Worm (Caenorhabditis elegans): ENCODE data around the gene col-125.

DNA sequence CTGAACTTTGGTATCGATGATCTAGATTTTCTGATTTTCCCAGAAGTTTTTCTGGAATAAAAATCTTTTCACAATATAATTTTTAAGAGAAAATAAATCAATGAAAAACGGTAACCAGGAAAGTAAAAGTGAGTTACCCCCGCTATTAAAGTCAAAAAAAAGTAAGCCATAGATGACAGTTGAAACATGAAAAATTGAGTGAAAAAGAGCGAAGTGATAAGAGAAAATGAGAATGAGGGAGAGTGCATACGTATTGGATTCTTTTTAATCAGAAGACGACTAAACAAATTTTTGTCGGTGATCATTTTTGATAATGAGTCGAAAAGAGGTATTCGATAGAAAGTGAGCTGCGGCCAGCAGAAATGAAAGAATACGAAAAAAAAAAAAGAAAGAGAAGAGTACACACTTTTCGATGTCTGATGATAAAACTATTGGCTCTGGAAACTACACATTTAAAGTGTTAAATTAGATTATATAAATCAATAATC, 34.2 kb downstream of the col-125 start, which contains the start of gene gtl-1:
- TF ChIP-seq fkh-3 (tag; optimal IDR thresholded peaks at IDR 0.05), result no peak
- no peak for TF ChIP-seq ccch-3 (GFP tag; optimal IDR thresholded peaks at IDR 0.05)
- TF ChIP-seq pha-4 (tag; optimal IDR thresholded peaks at IDR 0.05), result no peak
- TF ChIP-seq nhr-120 (GFP tag; IDR thresholded peaks at IDR 0.05), result no peak
- TF ChIP-seq F22D6.2 (tag; optimal IDR thresholded peaks at IDR 0.05), result no peak
- TF ChIP-seq sdz-38 (tag; optimal IDR thresholded peaks at IDR 0.05), result no peak
- no peak for TF ChIP-seq Y56A3A.18 (GFP tag; IDR thresholded peaks at IDR 0.05)
- no peak for TF ChIP-seq nhr-179 (tag; optimal IDR thresholded peaks at IDR 0.05)
- TF ChIP-seq ama-1 (optimal IDR thresholded peaks at IDR 0.05), result no peak
- TF ChIP-seq ama-1 (GFP tag; optimal IDR thresholded peaks at IDR 0.05), result no peak
- TF ChIP-seq let-607 (tag; optimal IDR thresholded peaks at IDR 0.05), result no peak

All from whole organism, young adult.